Fruit fly (Drosophila melanogaster) whole organism, embryonic: Measurements from ENCODE around the gene CG4645.
A peak's percentile ranks its signal among the peaks of the same experiment; 100 is the strongest.

Source experiments
- Atf3 ChIP-seq: fragments of 200-800 bp; sonication (Bioruptor generic); optimal IDR thresholded peaks from 3 replicates; lab custom pipeline; 2016; ENCODE audit warnings: missing biosample characterization, missing genetic modification characterization
- CG10654 ChIP-seq: fragments of 200-800 bp; sonication (Bioruptor generic); optimal IDR thresholded peaks from 2 replicates; lab custom pipeline; 2016; ENCODE audit warnings: missing biosample characterization, missing genetic modification characterization
- CG13123 ChIP-seq: fragments of 200-800 bp; sonication (Bioruptor generic); optimal IDR thresholded peaks from 2 replicates; lab custom pipeline; 2016; ENCODE audit warnings: missing biosample characterization, missing genetic modification characterization
- CG14860 ChIP-seq: fragments of 200-800 bp; sonication (Bioruptor generic); IDR thresholded peaks from 3 replicates; pipeline ENCODE4 v1.3.6; 2022; ENCODE audit warnings: missing biosample characterization, missing genetic modification characterization; ENCODE audit not compliant: partially characterized antibody
- CG1529 ChIP-seq: fragments of 200-800 bp; sonication (Bioruptor generic); optimal IDR thresholded peaks from 3 replicates; lab custom pipeline; 2018; ENCODE audit warnings: missing biosample characterization, missing genetic modification characterization
- CG17186 ChIP-seq: fragments of 200-800 bp; sonication (Bioruptor generic); optimal IDR thresholded peaks from 3 replicates; lab custom pipeline; 2017; ENCODE audit warnings: missing biosample characterization, missing genetic modification reagents, missing genetic modification characterization
- CG17361 ChIP-seq: fragments of 200-800 bp; sonication (Bioruptor generic); IDR thresholded peaks from 3 replicates; pipeline ENCODE4 v1.3.6; 2022; ENCODE audit warnings: missing biosample characterization, missing genetic modification characterization
- CG17612 ChIP-seq: fragments of 200-800 bp; sonication (Bioruptor generic); IDR thresholded peaks from 2 replicates; pipeline ENCODE4 v1.3.6; 2022; ENCODE audit warnings: missing biosample characterization, missing genetic modification characterization
- CG17912 ChIP-seq: fragments of 200-800 bp; sonication (Bioruptor generic); optimal IDR thresholded peaks from 2 replicates; lab custom pipeline; 2018; ENCODE audit warnings: missing biosample characterization, mild to moderate bottlenecking, missing genetic modification characterization
- CG18619 ChIP-seq: fragments of 200-800 bp; sonication (Bioruptor generic); optimal IDR thresholded peaks from 3 replicates; lab custom pipeline; 2017; ENCODE audit warnings: missing biosample characterization, mild to moderate bottlenecking, missing genetic modification characterization
- CG31388 ChIP-seq: fragments of 200-800 bp; sonication (Bioruptor generic); optimal IDR thresholded peaks from 2 replicates; lab custom pipeline; 2016; ENCODE audit warnings: missing biosample characterization, missing genetic modification characterization
- CG3281 ChIP-seq: fragments of 200-800 bp; sonication (Bioruptor generic); optimal IDR thresholded peaks from 3 replicates; lab custom pipeline; 2017; ENCODE audit warnings: missing biosample characterization, mild to moderate bottlenecking, missing genetic modification characterization
- CG3726 ChIP-seq: fragments of 200-800 bp; sonication (Bioruptor generic); IDR thresholded peaks from 3 replicates; pipeline ENCODE4, ENCODE4 v1.3.6; 2022; ENCODE audit warnings: missing biosample characterization, missing genetic modification characterization
- CG3838 ChIP-seq: fragments of 200-800 bp; sonication (Bioruptor generic); optimal IDR thresholded peaks from 3 replicates; lab custom pipeline; 2016; ENCODE audit warnings: missing biosample characterization, missing genetic modification characterization
- CG3847 ChIP-seq: fragments of 200-800 bp; sonication (Bioruptor generic); IDR thresholded peaks from 2 replicates; pipeline ENCODE4 v1.3.6; 2022; ENCODE audit warnings: missing biosample characterization, missing genetic modification characterization
- CG4854 ChIP-seq: fragments of 200-800 bp; sonication (Bioruptor generic); optimal IDR thresholded peaks from 2 replicates; lab custom pipeline; 2016; ENCODE audit warnings: missing biosample characterization, missing genetic modification characterization, inconsistent platforms
- CG7928 ChIP-seq: fragments of 200-800 bp; sonication (Bioruptor generic); optimal IDR thresholded peaks from 2 replicates; lab custom pipeline; 2017; ENCODE audit warnings: missing biosample characterization, mild to moderate bottlenecking, missing genetic modification characterization
- CG8388 ChIP-seq: fragments of 200-800 bp; sonication (Bioruptor generic); optimal IDR thresholded peaks from 2 replicates; lab custom pipeline; 2019; ENCODE audit warnings: missing biosample characterization, mild to moderate bottlenecking, missing genetic modification characterization, moderate library complexity
- CG8478 ChIP-seq: fragments of >200 bp; optimal IDR thresholded peaks from 2 replicates; lab custom pipeline; 2018
- CG8765 ChIP-seq: fragments of 200-800 bp; sonication (Bioruptor generic); IDR thresholded peaks from 2 replicates; pipeline ENCODE4 v1.3.6; 2022; ENCODE audit warnings: missing biosample characterization, missing genetic modification characterization
- CG9437 ChIP-seq: fragments of 200-800 bp; sonication (Bioruptor generic); optimal IDR thresholded peaks from 2 replicates; lab custom pipeline; 2018; ENCODE audit warnings: missing biosample characterization, mild to moderate bottlenecking, missing genetic modification characterization
- CG9727 ChIP-seq: fragments of 200-800 bp; sonication (Bioruptor generic); optimal IDR thresholded peaks from 3 replicates; lab custom pipeline; 2017; ENCODE audit warnings: missing biosample characterization, mild to moderate bottlenecking, missing genetic modification characterization
- CkIIα-i1 ChIP-seq: fragments of 200-800 bp; sonication (Bioruptor generic); IDR thresholded peaks from 2 replicates; pipeline ENCODE4 v1.3.6; 2022; ENCODE audit warnings: missing biosample characterization, missing genetic modification characterization
- Dbx ChIP-seq: fragments of 200-800 bp; sonication (Bioruptor generic); IDR thresholded peaks from 3 replicates; pipeline ENCODE4 v1.3.6; 2022; ENCODE audit warnings: missing biosample characterization, missing genetic modification characterization
- NC2α ChIP-seq: fragments of 200-800 bp; sonication (Bioruptor generic); optimal IDR thresholded peaks from 2 replicates; lab custom pipeline; 2016; ENCODE audit warnings: missing biosample characterization, missing genetic modification characterization
- Oaz ChIP-seq: fragments of 200-800 bp; sonication (Bioruptor generic); IDR thresholded peaks from 2 replicates; pipeline ENCODE4 v1.3.6; 2022; ENCODE audit warnings: missing biosample characterization, missing genetic modification characterization
- bbx ChIP-seq: fragments of 200-800 bp; sonication (Bioruptor generic); IDR thresholded peaks from 2 replicates; pipeline ENCODE4 v1.3.6; 2022; ENCODE audit warnings: missing biosample characterization, missing genetic modification characterization; ENCODE audit not compliant: partially characterized antibody
- bcd ChIP-seq: fragments of 200-800 bp; sonication (Bioruptor generic); optimal IDR thresholded peaks from 2 replicates; lab custom pipeline; 2017; ENCODE audit warnings: missing biosample characterization, mild to moderate bottlenecking, missing genetic modification characterization
- br ChIP-seq: fragments of >200 bp; optimal IDR thresholded peaks from 2 replicates; lab custom pipeline; 2017
- crol ChIP-seq: fragments of 200-800 bp; sonication (Bioruptor generic); IDR thresholded peaks from 2 replicates; pipeline ENCODE4 v1.3.6; 2022; ENCODE audit warnings: missing biosample characterization, missing genetic modification characterization
- dmrt99B ChIP-seq: fragments of 200-800 bp; sonication (Bioruptor generic); optimal IDR thresholded peaks from 2 replicates; lab custom pipeline; 2018; ENCODE audit warnings: missing biosample characterization, mild to moderate bottlenecking, missing genetic modification characterization, moderate library complexity
- fd64A ChIP-seq: fragments of 200-800 bp; sonication (Bioruptor generic); optimal IDR thresholded peaks from 3 replicates; lab custom pipeline; 2018; ENCODE audit warnings: missing biosample characterization, mild to moderate bottlenecking, missing genetic modification characterization
- gem ChIP-seq: fragments of 200-800 bp; sonication (Bioruptor generic); optimal IDR thresholded peaks from 2 replicates; lab custom pipeline; 2019; ENCODE audit warnings: missing biosample characterization, mild to moderate bottlenecking, missing genetic modification characterization, moderate library complexity
- grau ChIP-seq: fragments of 200-800 bp; optimal IDR thresholded peaks from 3 replicates; lab custom pipeline; 2019; ENCODE audit warnings: missing biosample characterization, mild to moderate bottlenecking, missing genetic modification characterization, moderate library complexity
- gt ChIP-seq: fragments of 200-800 bp; sonication (Bioruptor generic); IDR thresholded peaks from 2 replicates; pipeline ENCODE4 v1.3.6; 2022; ENCODE audit warnings: missing biosample characterization, missing genetic modification characterization
- lola ChIP-seq, 3 experiments: fragments of >200 bp in 2 of 3; fragments of 200-800 bp in 1 of 3; sonication (Bioruptor generic) in 1 of 3; optimal IDR thresholded peaks; 2 replicates each; lab custom pipeline; 2017 to 2019; ENCODE audit warnings: missing biosample characterization in 3 of 3, missing genetic modification characterization in 3 of 3, mild to moderate bottlenecking in 1 of 3, moderate library complexity in 1 of 3
- oc ChIP-seq: fragments of 200-800 bp; sonication (Bioruptor generic); optimal IDR thresholded peaks from 2 replicates; lab custom pipeline; 2018; ENCODE audit warnings: missing biosample characterization, mild to moderate bottlenecking, missing genetic modification characterization, moderate library complexity
- odd ChIP-seq: fragments of 200-800 bp; sonication (Bioruptor generic); optimal IDR thresholded peaks from 2 replicates; lab custom pipeline; 2017; ENCODE audit warnings: missing biosample characterization, mild to moderate bottlenecking, missing genetic modification characterization
- pros ChIP-seq: fragments of 200-800 bp; sonication (Bioruptor generic); optimal IDR thresholded peaks from 3 replicates; lab custom pipeline; 2019; ENCODE audit warnings: missing biosample characterization, mild to moderate bottlenecking, missing genetic modification characterization, moderate library complexity
- salm ChIP-seq: fragments of 200-800 bp; sonication (Bioruptor generic); optimal IDR thresholded peaks from 2 replicates; lab custom pipeline; 2018; ENCODE audit warnings: missing biosample characterization, mild to moderate bottlenecking, missing genetic modification characterization
- sna ChIP-seq: fragments of 200-800 bp; sonication (Bioruptor generic); IDR thresholded peaks from 2 replicates; pipeline ENCODE4 v1.3.6; 2022; ENCODE audit warnings: missing biosample characterization, missing genetic modification characterization; ENCODE audit not compliant: partially characterized antibody
- so ChIP-seq: fragments of 200-800 bp; sonication (Bioruptor generic); IDR thresholded peaks from 3 replicates; pipeline ENCODE4 v1.3.6; 2022; ENCODE audit warnings: missing biosample characterization, missing genetic modification characterization
- sug ChIP-seq: fragments of 200-800 bp; optimal IDR thresholded peaks from 2 replicates; lab custom pipeline; 2019; ENCODE audit warnings: missing biosample characterization, mild to moderate bottlenecking, missing genetic modification characterization, moderate library complexity
- tgo ChIP-seq: fragments of 200-800 bp; sonication (Bioruptor generic); IDR thresholded peaks from 3 replicates; pipeline ENCODE4 v1.3.6; 2022; ENCODE audit warnings: missing biosample characterization, missing genetic modification characterization
- tin ChIP-seq: fragments of 200-800 bp; sonication (Bioruptor generic); optimal IDR thresholded peaks from 3 replicates; lab custom pipeline; 2016; ENCODE audit warnings: missing biosample characterization, missing genetic modification characterization
- trh ChIP-seq: fragments of 200-800 bp; sonication (Bioruptor generic); optimal IDR thresholded peaks from 2 replicates; lab custom pipeline; 2016; ENCODE audit warnings: missing biosample characterization, missing genetic modification characterization
- ttk ChIP-seq: fragments of 200-800 bp; sonication (Bioruptor generic); IDR thresholded peaks from 2 replicates; pipeline ENCODE4 v2.1.2; 2022; ENCODE audit warnings: missing biosample characterization, missing genetic modification characterization
- unpg ChIP-seq: fragments of 200-800 bp; sonication (Bioruptor generic); optimal IDR thresholded peaks from 3 replicates; lab custom pipeline; 2018; ENCODE audit warnings: missing biosample characterization, mild to moderate bottlenecking, missing genetic modification characterization, moderate library complexity
- z ChIP-seq: fragments of 200-800 bp; sonication (Bioruptor generic); IDR thresholded peaks from 3 replicates; pipeline ENCODE4 v1.3.6; 2022; ENCODE audit warnings: missing biosample characterization, missing genetic modification characterization
- zen2 ChIP-seq: fragments of 200-800 bp; sonication (Bioruptor generic); IDR thresholded peaks from 3 replicates; pipeline ENCODE4 v1.3.6; 2022; ENCODE audit warnings: missing biosample characterization, missing genetic modification characterization; ENCODE audit not compliant: partially characterized antibody

CG4645 gene

DNA sequence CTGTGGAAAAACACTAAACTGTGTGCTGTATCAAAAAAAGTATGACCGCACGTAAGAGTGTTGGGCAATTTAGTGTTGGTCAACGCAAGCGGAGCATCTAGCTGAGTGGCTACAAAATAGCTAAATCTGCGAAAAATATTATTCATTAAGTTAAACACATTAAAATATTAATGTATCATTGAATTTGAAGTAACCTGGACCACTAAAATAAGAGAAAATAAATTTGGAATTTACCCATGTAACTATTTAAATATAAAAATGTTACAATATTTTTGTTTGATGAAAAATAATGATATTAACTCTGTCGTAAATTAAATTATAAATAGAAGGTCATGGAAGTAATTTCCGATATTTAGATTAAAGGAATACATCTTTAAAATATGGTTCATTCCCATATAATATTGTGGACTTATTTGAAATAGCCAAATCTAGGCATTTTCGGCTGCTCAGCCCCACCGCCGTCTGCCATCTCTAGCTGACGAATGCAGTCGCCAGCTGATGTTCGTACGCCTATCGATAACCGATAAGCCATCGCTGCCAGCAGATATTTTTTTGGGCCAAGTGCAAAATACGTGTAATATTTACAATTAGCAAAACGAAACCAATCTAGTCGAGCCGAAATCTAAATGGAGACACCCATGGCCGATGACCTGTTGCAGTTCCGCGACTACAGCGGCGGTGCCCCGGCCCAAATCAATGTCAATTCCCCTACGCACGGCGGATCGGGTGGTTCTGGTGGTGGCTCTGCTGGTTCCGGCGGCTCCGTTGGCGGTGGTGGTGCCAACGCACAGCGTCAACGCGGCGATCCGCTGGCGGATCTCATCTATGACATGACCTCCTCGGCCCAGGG is at the start of gene CG4645, which contains the start of gene Brms1 (continued):
- TF ChIP-seq crol (GFP tag; lab: Robert Waterston, UW) (no peak), CG17361 (GFP tag; lab: Robert Waterston, UW) (peak; percentile 83), salm (tag; lab: Kevin White, UChicago) (no peak), unpg (GFP tag; lab: Kevin White, UChicago) (no peak), pros (GFP tag; lab: Kevin White, UChicago) (no peak), CG3281 (GFP tag; lab: Kevin White, UChicago) (peak; percentile 46), sna (GFP tag; lab: Robert Waterston, UW) (0 out of 2 replicates have a peak, but pooled peaks have one; percentile 27), CG17612 (GFP tag; lab: Robert Waterston, UW) (no peak), CG7928 (GFP tag; lab: Kevin White, UChicago) (peak; percentile 27), CG3847 (GFP tag; lab: Robert Waterston, UW) (peak; percentile 58), CG17186 (no peak), CG18619 (GFP tag; lab: Kevin White, UChicago) (peak; percentile 43), CG8765 (no peak; the same call in 1 of the 2 replicates), bbx (GFP tag; lab: Robert Waterston, UW) (no peak), CG14860 (no peak), CG9727 (GFP tag; lab: Kevin White, UChicago) (peak; percentile 48), CG17912 (no peak), CG10654 (GFP tag; lab: Kevin White, UChicago) (no peak), dmrt99B (peak; percentile 51), z (GFP tag; lab: Robert Waterston, UW) (no peak), zen2 (GFP tag; lab: Robert Waterston, UW) (no peak), odd (GFP tag; lab: Kevin White, UChicago) (no peak), oc (tag; lab: Kevin White, UChicago) (no peak), br (lab: Kevin White, UChicago) (no peak), CG3726 (GFP tag; lab: Robert Waterston, UW) (no peak), CG31388 (GFP tag; lab: Kevin White, UChicago) (no peak), fd64A (GFP tag; lab: Kevin White, UChicago) (no peak), CG8478 (no peak), CG1529 (GFP tag; lab: Kevin White, UChicago) (no peak), CG13123 (GFP tag; lab: Kevin White, UChicago) (peak; percentile 21), CG3838 (GFP tag; lab: Kevin White, UChicago) (no peak), grau (tag; lab: Kevin White, UChicago) (peak; percentile 57), CG4854 (GFP tag; lab: Kevin White, UChicago) (no peak), sug (tag; lab: Kevin White, UChicago) (peak; percentile 69), CG8388 (GFP tag; lab: Kevin White, UChicago) (peak; percentile 9), CG9437 (GFP tag; lab: Kevin White, UChicago) (peak; percentile 54), Atf3 (GFP tag; lab: Kevin White, UChicago) (no peak), NC2α (no peak), Dbx (0 out of 3 replicates have a peak, but pooled peaks have one; percentile 35), lola (GFP tag; optimal IDR thresholded peaks at IDR 0.05; lab: Kevin White, UChicago) (peak in 1 of 3 experiments; percentile 62), CkIIα-i1 (GFP tag; lab: Robert Waterston, UW) (no peak), tgo (GFP tag; lab: Robert Waterston, UW) (0 out of 3 replicates have a peak, but pooled peaks have one; percentile 39), so (GFP tag; lab: Robert Waterston, UW) (no peak), gt (no peak), Oaz (GFP tag; lab: Robert Waterston, UW) (no peak), ttk (no peak; the same call in 1 of the 2 replicates), gem (tag; lab: Kevin White, UChicago) (peak; percentile 73), bcd (GFP tag; lab: Kevin White, UChicago) (peak; percentile 55), tin (peak; percentile 58), trh (GFP tag; lab: Kevin White, UChicago) (no peak)
